ENCODE assay signal across 4 worm cellular contexts in the genomic region with DNA sequence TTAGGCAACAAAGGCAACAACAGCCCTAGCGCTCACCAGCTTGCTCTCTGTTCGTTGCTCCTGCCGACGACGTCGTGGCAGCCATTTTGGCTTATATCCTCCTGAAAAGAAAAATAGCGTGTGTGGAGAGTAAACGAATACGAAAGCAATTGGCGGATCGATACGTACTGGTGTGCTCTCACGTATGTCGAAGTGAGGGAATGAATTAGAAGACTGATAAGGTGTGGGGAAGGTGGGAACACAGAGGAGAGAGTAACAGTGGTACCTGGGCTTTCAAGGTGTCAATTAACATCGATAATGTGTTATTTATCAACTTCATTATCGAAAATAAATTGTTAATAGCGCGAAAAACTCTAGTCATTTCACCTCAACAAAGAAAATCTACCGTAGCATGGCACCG.
A peak's percentile ranks its signal among the peaks of the same experiment; 100 is the strongest.
TF ChIP-seq lines count a peak whose summit lies in the region.

TSS of gene C34F6.5 (minus strand) at position 101 of the 400 bp plus-strand sequence.

TF ChIP-seq in whole organism, L1 larva, 84 proteins besides CTCF, POLR2A, EP300 and RAD21:
- peak; percentile 4 for TF ChIP-seq fkh-8 (tag; optimal IDR thresholded peaks at IDR 0.05; lab: Kevin White, UChicago)
- no peak for TF ChIP-seq skn-1 (tag; optimal IDR thresholded peaks at IDR 0.05; lab: Kevin White, UChicago)

TF ChIP-seq in whole organism, L4 larva, 104 proteins besides CTCF, POLR2A, EP300 and RAD21:
- no peak for TF ChIP-seq pha-4 (GFP tag; IDR thresholded peaks at IDR 0.05; lab: Robert Waterston, UW)
- no peak for TF ChIP-seq pha-4 (tag; optimal IDR thresholded peaks at IDR 0.05; lab: Kevin White, UChicago)
- no peak for TF ChIP-seq T26A8.4 (GFP tag; IDR thresholded peaks at IDR 0.05; lab: Robert Waterston, UW)
- no peak for TF ChIP-seq cey-2 (tag; optimal IDR thresholded peaks at IDR 0.05; lab: Kevin White, UChicago; ENCODE audit: borderline replicate concordance, insufficient read depth)
- no peak for TF ChIP-seq php-3 (GFP tag; IDR thresholded peaks at IDR 0.05; lab: Robert Waterston, UW)
- no peak for TF ChIP-seq spr-3 (GFP tag; optimal IDR thresholded peaks at IDR 0.05; lab: Kevin White, UChicago)
- no peak for TF ChIP-seq F10B5.3 (tag; optimal IDR thresholded peaks at IDR 0.05; lab: Kevin White, UChicago)
- TF ChIP-seq Y105C5A.15 (GFP tag; IDR thresholded peaks at IDR 0.05; lab: Robert Waterston, UW): no peak
- TF ChIP-seq jun-1 (tag; optimal IDR thresholded peaks at IDR 0.05; lab: Kevin White, UChicago): no peak
- TF ChIP-seq dmd-8 (GFP tag; IDR thresholded peaks at IDR 0.05; lab: Robert Waterston, UW): no peak
- no peak for TF ChIP-seq mdt-29 (GFP tag; IDR thresholded peaks at IDR 0.05; lab: Robert Waterston, UW)
- TF ChIP-seq nhr-77 (tag; optimal IDR thresholded peaks at IDR 0.05; lab: Kevin White, UChicago): no peak
- TF ChIP-seq daf-16 (GFP tag; optimal IDR thresholded peaks at IDR 0.05; lab: Kevin White, UChicago): no peak
- peak; percentile 8 for TF ChIP-seq daf-16 (tag; optimal IDR thresholded peaks at IDR 0.05; lab: Kevin White, UChicago)
- no peak for TF ChIP-seq lin-13 (GFP tag; optimal IDR thresholded peaks at IDR 0.05; lab: Kevin White, UChicago)
- peak; percentile 1 for TF ChIP-seq aha-1 (tag; lab: Kevin White, UChicago)

TF ChIP-seq in whole organism, late embryonic, 69 proteins besides CTCF, POLR2A, EP300 and RAD21:
- no peak for TF ChIP-seq eyg-1 (tag; optimal IDR thresholded peaks at IDR 0.05; lab: Kevin White, UChicago)
- peak; percentile 26 for TF ChIP-seq ceh-48 (tag; optimal IDR thresholded peaks at IDR 0.05; lab: Kevin White, UChicago)

TF ChIP-seq in whole organism, young adult, 124 proteins besides CTCF, POLR2A, EP300 and RAD21:
- TF ChIP-seq tbp1 (GFP tag; optimal IDR thresholded peaks at IDR 0.05; lab: Kevin White, UChicago) (no peak), F57A8.1 (GFP tag; optimal IDR thresholded peaks at IDR 0.05; lab: Kevin White, UChicago) (no peak), zfh-2 (GFP tag; conservative IDR thresholded peaks at IDR 0.05; lab: Robert Waterston, UW) (no peak), dox-1 (GFP tag; IDR thresholded peaks at IDR 0.05; lab: Robert Waterston, UW) (0 out of 2 replicates have a peak, but pooled peaks have one; percentile 43), hrde-1 (tag; optimal IDR thresholded peaks at IDR 0.05; lab: Kevin White, UChicago; ENCODE audit: borderline replicate concordance) (no peak), ztf-6 (GFP tag; IDR thresholded peaks at IDR 0.05; lab: Robert Waterston, UW) (no peak), gei-17 (GFP tag; optimal IDR thresholded peaks at IDR 0.05; lab: Kevin White, UChicago) (no peak), pha-4 (tag; optimal IDR thresholded peaks at IDR 0.05; lab: Kevin White, UChicago) (no peak), nhr-80 (tag; optimal IDR thresholded peaks at IDR 0.05; lab: Kevin White, UChicago) (peak; percentile 58), Y56A3A.18 (GFP tag; IDR thresholded peaks at IDR 0.05; lab: Robert Waterston, UW) (no peak), mcd-1 (GFP tag; IDR thresholded peaks at IDR 0.05; lab: Robert Waterston, UW) (no peak), rec-8 (tag; optimal IDR thresholded peaks at IDR 0.05; lab: Kevin White, UChicago) (no peak)
TF ChIP-seq in whole organism, young adult: peak in this region for 2.
